Fruit fly (Drosophila melanogaster) whole organism, embryonic: ENCODE results near the gene bab2.

Source experiments
- BtbVII ChIP-seq: fragments of 200-800 bp; sonication (Bioruptor generic); optimal IDR thresholded peaks from 3 replicates; lab custom pipeline; 2017; ENCODE audit warnings: missing biosample characterization, mild to moderate bottlenecking, missing genetic modification characterization
- CG11093 ChIP-seq: fragments of 200-800 bp; sonication (Bioruptor generic); IDR thresholded peaks from 3 replicates; pipeline ENCODE4 v1.3.6; 2022; ENCODE audit warnings: missing biosample characterization, missing genetic modification characterization
- CG15073 ChIP-seq: fragments of 200-800 bp; sonication (Bioruptor generic); optimal IDR thresholded peaks from 2 replicates; lab custom pipeline; 2016; ENCODE audit warnings: missing biosample characterization, missing genetic modification characterization
- CG1792 ChIP-seq: fragments of 200-800 bp; sonication (Bioruptor generic); optimal IDR thresholded peaks from 2 replicates; lab custom pipeline; 2016; ENCODE audit warnings: missing biosample characterization, missing genetic modification characterization
- CG3407 ChIP-seq: fragments of 200-800 bp; sonication (Bioruptor generic); optimal IDR thresholded peaks from 2 replicates; lab custom pipeline; 2018; ENCODE audit warnings: missing biosample characterization, mild to moderate bottlenecking, missing genetic modification characterization
- CG42726 ChIP-seq: fragments of 200-800 bp; sonication (Bioruptor generic); IDR thresholded peaks from 2 replicates; pipeline ENCODE4 v1.3.6; 2022; ENCODE audit warnings: missing biosample characterization, missing genetic modification characterization; ENCODE audit not compliant: partially characterized antibody
- CG4617 ChIP-seq: fragments of 200-800 bp; sonication (Bioruptor generic); optimal IDR thresholded peaks from 3 replicates; lab custom pipeline; 2016; ENCODE audit warnings: missing biosample characterization, missing genetic modification characterization, borderline replicate concordance
- CG4707 ChIP-seq: fragments of 200-800 bp; sonication (Bioruptor generic); optimal IDR thresholded peaks from 2 replicates; lab custom pipeline; 2018; ENCODE audit warnings: missing biosample characterization, mild to moderate bottlenecking, missing genetic modification characterization, moderate library complexity
- CG4820 ChIP-seq: fragments of 200-800 bp; sonication (Bioruptor generic); optimal IDR thresholded peaks from 3 replicates; lab custom pipeline; 2016; ENCODE audit warnings: missing biosample characterization, missing genetic modification characterization
- CG6175 ChIP-seq: fragments of 200-800 bp; sonication (Bioruptor generic); IDR thresholded peaks from 3 replicates; pipeline ENCODE4 v1.3.6; 2022; ENCODE audit warnings: missing biosample characterization, missing genetic modification characterization
- CG6854 ChIP-seq: fragments of 200-800 bp; sonication (Bioruptor generic); optimal IDR thresholded peaks from 3 replicates; lab custom pipeline; 2017; ENCODE audit warnings: missing biosample characterization, mild to moderate bottlenecking, missing genetic modification characterization
- Doc2 ChIP-seq: fragments of 200-800 bp; sonication (Bioruptor generic); IDR thresholded peaks from 2 replicates; pipeline ENCODE4 v1.3.6; 2022; ENCODE audit warnings: missing biosample characterization, missing genetic modification characterization
- Dref ChIP-seq: fragments of 200-800 bp; sonication (Bioruptor generic); IDR thresholded peaks from 2 replicates; pipeline ENCODE4 v1.3.6; 2022; ENCODE audit warnings: missing biosample characterization, missing genetic modification characterization
- Drgx ChIP-seq: fragments of 200-800 bp; sonication (Bioruptor generic); IDR thresholded peaks from 2 replicates; pipeline ENCODE4 v1.3.6; 2022; ENCODE audit warnings: missing biosample characterization, missing genetic modification characterization
- E2f1 ChIP-seq: fragments of 200-800 bp; sonication (Bioruptor generic); IDR thresholded peaks from 2 replicates; pipeline ENCODE4 v1.3.6; 2022; ENCODE audit warnings: missing biosample characterization, missing genetic modification characterization
- H2.0 ChIP-seq: fragments of 200-800 bp; sonication (Bioruptor generic); IDR thresholded peaks from 2 replicates; pipeline ENCODE4 v1.3.6; 2022; ENCODE audit warnings: missing biosample characterization, missing genetic modification characterization
- HHEX ChIP-seq: fragments of 200-800 bp; sonication (Bioruptor generic); optimal IDR thresholded peaks from 3 replicates; lab custom pipeline; 2017; ENCODE audit warnings: missing biosample characterization, mild to moderate bottlenecking, missing genetic modification characterization, missing genetic modification reagents
- HLH4C ChIP-seq: fragments of 200-800 bp; sonication (Bioruptor generic); IDR thresholded peaks from 3 replicates; pipeline ENCODE4 v1.3.6; 2022; ENCODE audit warnings: missing biosample characterization, missing genetic modification characterization; ENCODE audit not compliant: partially characterized antibody
- Hsf ChIP-seq: fragments of 200-800 bp; sonication (Bioruptor generic); optimal IDR thresholded peaks from 3 replicates; lab custom pipeline; 2016; ENCODE audit warnings: missing biosample characterization, missing genetic modification characterization
- Kr ChIP-seq: fragments of 200-800 bp; sonication (Bioruptor generic); optimal IDR thresholded peaks from 2 replicates; lab custom pipeline; 2017; ENCODE audit warnings: missing biosample characterization, mild to moderate bottlenecking, missing genetic modification characterization
- Lhr ChIP-seq: fragments of 200-800 bp; sonication (Bioruptor generic); optimal IDR thresholded peaks from 3 replicates; lab custom pipeline; 2017; ENCODE audit warnings: mild to moderate bottlenecking, missing biosample characterization, missing genetic modification reagents, missing genetic modification characterization
- MESR4 ChIP-seq: fragments of 200-800 bp; sonication (Bioruptor generic); optimal IDR thresholded peaks from 2 replicates; lab custom pipeline; 2018; ENCODE audit warnings: missing biosample characterization, mild to moderate bottlenecking, missing genetic modification characterization, moderate library complexity
- Mes4 ChIP-seq: fragments of 200-800 bp; sonication (Bioruptor generic); optimal IDR thresholded peaks from 2 replicates; lab custom pipeline; 2016; ENCODE audit warnings: missing biosample characterization, missing genetic modification characterization
- Nf-YC ChIP-seq: fragments of 200-800 bp; optimal IDR thresholded peaks from 3 replicates; lab custom pipeline; 2019; ENCODE audit warnings: missing biosample characterization, mild to moderate bottlenecking, missing genetic modification characterization, moderate library complexity
- Oli ChIP-seq: fragments of 200-800 bp; sonication (Bioruptor generic); optimal IDR thresholded peaks from 2 replicates; lab custom pipeline; 2018; ENCODE audit warnings: missing biosample characterization, mild to moderate bottlenecking, missing genetic modification characterization, moderate library complexity
- PHDP ChIP-seq: fragments of 200-800 bp; sonication (Bioruptor generic); optimal IDR thresholded peaks from 3 replicates; lab custom pipeline; 2018; ENCODE audit warnings: missing biosample characterization, mild to moderate bottlenecking, missing genetic modification characterization, moderate library complexity
- Sox100B ChIP-seq: fragments of 200-800 bp; sonication (Bioruptor generic); optimal IDR thresholded peaks from 3 replicates; lab custom pipeline; 2018; ENCODE audit warnings: missing biosample characterization, mild to moderate bottlenecking, missing genetic modification characterization
- ase ChIP-seq: fragments of 200-800 bp; sonication (Bioruptor generic); IDR thresholded peaks from 3 replicates; pipeline ENCODE4 v1.3.6; 2022; ENCODE audit warnings: missing biosample characterization, missing genetic modification characterization
- ash1 ChIP-seq: fragments of 200-800 bp; sonication (Bioruptor generic); optimal IDR thresholded peaks from 2 replicates; lab custom pipeline; 2018; ENCODE audit warnings: missing biosample characterization, mild to moderate bottlenecking, missing genetic modification characterization
- br ChIP-seq: fragments of >200 bp; optimal IDR thresholded peaks from 2 replicates; lab custom pipeline; 2017
- chif ChIP-seq, 2 experiments: fragments of 200-800 bp; sonication (Bioruptor generic); optimal IDR thresholded peaks; 3 replicates each; lab custom pipeline; 2016; ENCODE audit warnings: missing biosample characterization in 2 of 2, missing genetic modification characterization in 2 of 2
- crp ChIP-seq, 2 experiments: fragments of 200-800 bp; sonication (Bioruptor generic); optimal IDR thresholded peaks; 2 replicates in 1 of 2; 3 replicates in 1 of 2; lab custom pipeline; 2017; ENCODE audit warnings: missing biosample characterization in 2 of 2, missing genetic modification characterization in 2 of 2, mild to moderate bottlenecking in 1 of 2, moderate library complexity in 1 of 2
- da ChIP-seq: fragments of 200-800 bp; sonication (Bioruptor generic); optimal IDR thresholded peaks from 2 replicates; lab custom pipeline; 2016; ENCODE audit warnings: missing biosample characterization, missing genetic modification characterization
- en ChIP-seq: fragments of 200-800 bp; sonication (Bioruptor generic); optimal IDR thresholded peaks from 2 replicates; lab custom pipeline; 2016; ENCODE audit warnings: missing biosample characterization, missing genetic modification characterization
- esg ChIP-seq: fragments of 200-800 bp; sonication (Bioruptor generic); conservative IDR thresholded peaks from 2 replicates; pipeline ENCODE4 v1.3.6; 2022; ENCODE audit warnings: missing biosample characterization, missing genetic modification characterization
- ewg ChIP-seq: fragments of 200-800 bp; sonication (Bioruptor generic); optimal IDR thresholded peaks from 3 replicates; lab custom pipeline; 2017; ENCODE audit warnings: mild to moderate bottlenecking, missing biosample characterization, missing genetic modification reagents, missing genetic modification characterization
- gt ChIP-seq: fragments of 200-800 bp; sonication (Bioruptor generic); IDR thresholded peaks from 2 replicates; pipeline ENCODE4 v1.3.6; 2022; ENCODE audit warnings: missing biosample characterization, missing genetic modification characterization
- hb ChIP-seq: fragments of 200-800 bp; sonication (Bioruptor generic); IDR thresholded peaks from 3 replicates; pipeline ENCODE4 v1.3.6; 2022; ENCODE audit warnings: missing biosample characterization, missing genetic modification characterization; ENCODE audit not compliant: partially characterized antibody
- jing ChIP-seq: fragments of 200-800 bp; sonication (Bioruptor generic); optimal IDR thresholded peaks from 2 replicates; lab custom pipeline; 2018; ENCODE audit warnings: missing biosample characterization, mild to moderate bottlenecking, missing genetic modification characterization
- lab ChIP-seq: fragments of 200-800 bp; sonication (Bioruptor generic); optimal IDR thresholded peaks from 3 replicates; lab custom pipeline; 2017; ENCODE audit warnings: missing biosample characterization, missing genetic modification characterization, mild to moderate bottlenecking, moderate library complexity, missing genetic modification reagents
- nau ChIP-seq: fragments of 200-800 bp; sonication (Bioruptor generic); optimal IDR thresholded peaks from 3 replicates; lab custom pipeline; 2017; ENCODE audit warnings: missing biosample characterization, mild to moderate bottlenecking, missing genetic modification characterization, missing genetic modification reagents
- phol ChIP-seq: fragments of 200-800 bp; sonication (Bioruptor generic); optimal IDR thresholded peaks from 3 replicates; lab custom pipeline; 2018; ENCODE audit warnings: missing biosample characterization, mild to moderate bottlenecking, missing genetic modification characterization, moderate library complexity
- pros ChIP-seq: fragments of 200-800 bp; sonication (Bioruptor generic); optimal IDR thresholded peaks from 3 replicates; lab custom pipeline; 2019; ENCODE audit warnings: missing biosample characterization, mild to moderate bottlenecking, missing genetic modification characterization, moderate library complexity
- ro ChIP-seq: fragments of 200-800 bp; sonication (Bioruptor generic); IDR thresholded peaks from 2 replicates; pipeline ENCODE4 v1.3.6; 2022; ENCODE audit warnings: missing biosample characterization, missing genetic modification characterization
- seq ChIP-seq: fragments of 200-800 bp; sonication (Bioruptor generic); IDR thresholded peaks from 2 replicates; pipeline ENCODE4 v1.3.6; 2022; ENCODE audit warnings: missing biosample characterization, missing genetic modification characterization
- shn ChIP-seq: fragments of 200-800 bp; sonication (Bioruptor generic); optimal IDR thresholded peaks from 3 replicates; lab custom pipeline; 2016; ENCODE audit warnings: missing biosample characterization, missing genetic modification characterization
- sna ChIP-seq: fragments of 200-800 bp; sonication (Bioruptor generic); IDR thresholded peaks from 2 replicates; pipeline ENCODE4 v1.3.6; 2022; ENCODE audit warnings: missing biosample characterization, missing genetic modification characterization; ENCODE audit not compliant: partially characterized antibody
- trem ChIP-seq: fragments of 200-800 bp; optimal IDR thresholded peaks from 3 replicates; lab custom pipeline; 2019; ENCODE audit warnings: missing biosample characterization, mild to moderate bottlenecking, missing genetic modification characterization, moderate library complexity
- vnd ChIP-seq: fragments of 200-800 bp; sonication (Bioruptor generic); IDR thresholded peaks from 3 replicates; pipeline ENCODE4 v1.3.6; 2022; ENCODE audit warnings: missing biosample characterization, missing genetic modification characterization; ENCODE audit not compliant: partially characterized antibody
- zen2 ChIP-seq: fragments of 200-800 bp; sonication (Bioruptor generic); IDR thresholded peaks from 3 replicates; pipeline ENCODE4 v1.3.6; 2022; ENCODE audit warnings: missing biosample characterization, missing genetic modification characterization; ENCODE audit not compliant: partially characterized antibody
- zf30C ChIP-seq: fragments of 200-800 bp; sonication (Bioruptor generic); optimal IDR thresholded peaks from 3 replicates; lab custom pipeline; 2018; ENCODE audit warnings: missing biosample characterization, mild to moderate bottlenecking, missing genetic modification characterization

bab2 gene

dm6 chr3L:1166266-1166665 lies 10.8 kb downstream of the bab2 start (continued):
- no peak for TF ChIP-seq zf30C (GFP tag; lab: Kevin White, UChicago)
- no peak for TF ChIP-seq BtbVII
- no peak for TF ChIP-seq esg
- no peak for TF ChIP-seq CG6175 (GFP tag; lab: Robert Waterston, UW)
- TF ChIP-seq br, result no peak
- TF ChIP-seq jing (GFP tag; lab: Kevin White, UChicago), result peak; percentile 4
- no peak for TF ChIP-seq Nf-YC (tag; lab: Kevin White, UChicago)
- TF ChIP-seq da (GFP tag; lab: Kevin White, UChicago), result no peak
- no peak for TF ChIP-seq sna
- TF ChIP-seq Drgx (GFP tag; lab: Robert Waterston, UW), result no peak
- TF ChIP-seq lab (GFP tag; lab: Kevin White, UChicago), result peak; percentile 71
- no peak for TF ChIP-seq CG4617 (GFP tag; lab: Kevin White, UChicago)
- no peak for TF ChIP-seq CG11093 (GFP tag; lab: Robert Waterston, UW)
- TF ChIP-seq E2f1 (GFP tag; lab: Robert Waterston, UW), result no peak; the same call in 1 of the 2 replicates
- no peak for TF ChIP-seq hb
- no peak for TF ChIP-seq MESR4
- peak; percentile 53 for TF ChIP-seq PHDP
- no peak for TF ChIP-seq en (GFP tag; lab: Kevin White, UChicago)
- no peak for TF ChIP-seq vnd (GFP tag; lab: Robert Waterston, UW)
- TF ChIP-seq ewg (GFP tag; lab: Kevin White, UChicago), result peak; percentile 51
- peak; percentile 92 for TF ChIP-seq CG3407
- no peak for TF ChIP-seq shn (GFP tag; lab: Kevin White, UChicago)
- no peak; the same call in 1 of the 2 replicates for TF ChIP-seq H2.0 (GFP tag; lab: Robert Waterston, UW)
- peak; percentile 81 for TF ChIP-seq CG4707 (GFP tag; lab: Kevin White, UChicago)
- TF ChIP-seq CG1792 (GFP tag; lab: Kevin White, UChicago), result peak; percentile 38
- TF ChIP-seq ash1 (GFP tag; lab: Kevin White, UChicago), result no peak
- TF ChIP-seq Dref (GFP tag; lab: Robert Waterston, UW), result no peak
- TF ChIP-seq pros (GFP tag; lab: Kevin White, UChicago), result no peak
- peak; percentile 82 for TF ChIP-seq Lhr
- TF ChIP-seq HHEX (GFP tag; lab: Kevin White, UChicago), result peak; percentile 72
- peak; percentile 39 for TF ChIP-seq Oli (tag; lab: Kevin White, UChicago)
- peak in 1 of 2 experiments; percentile 6 for TF ChIP-seq chif (GFP tag; optimal IDR thresholded peaks at IDR 0.05; lab: Kevin White, UChicago)
- TF ChIP-seq seq, result no peak
- TF ChIP-seq CG4820, result no peak
- TF ChIP-seq nau (GFP tag; lab: Kevin White, UChicago), result peak; percentile 62
- TF ChIP-seq zen2 (GFP tag; lab: Robert Waterston, UW), result no peak
- peak; percentile 79 for TF ChIP-seq Sox100B
- TF ChIP-seq CG15073 (GFP tag; lab: Kevin White, UChicago), result no peak
- TF ChIP-seq ase (GFP tag; lab: Robert Waterston, UW), result no peak
- no peak for TF ChIP-seq ro (GFP tag; lab: Robert Waterston, UW)
- TF ChIP-seq CG6854 (GFP tag; lab: Kevin White, UChicago), result peak; percentile 24
- peak; percentile 29 for TF ChIP-seq Mes4 (GFP tag; lab: Kevin White, UChicago)
- no peak for TF ChIP-seq Hsf (GFP tag; lab: Kevin White, UChicago)
- TF ChIP-seq HLH4C (GFP tag; lab: Robert Waterston, UW), result no peak
- no peak for TF ChIP-seq crp (GFP tag; optimal IDR thresholded peaks at IDR 0.05; lab: Kevin White, UChicago)
- TF ChIP-seq Doc2 (GFP tag; lab: Robert Waterston, UW), result no peak
- TF ChIP-seq Kr (GFP tag; lab: Kevin White, UChicago), result peak; percentile 94
- TF ChIP-seq CG42726 (GFP tag; lab: Robert Waterston, UW), result no peak
- no peak for TF ChIP-seq gt
- no peak for TF ChIP-seq trem
- TF ChIP-seq phol (tag; lab: Kevin White, UChicago), result no peak
